Fruit fly (Drosophila melanogaster) whole organism, embryonic: Measurements from ENCODE around the gene lectin-29Ca.

Source experiments
- B-H2 ChIP-seq: fragments of 200-800 bp; sonication (Bioruptor generic); optimal IDR thresholded peaks from 2 replicates; lab custom pipeline; 2018; ENCODE audit warnings: missing biosample characterization, mild to moderate bottlenecking, missing genetic modification characterization
- CG10267 ChIP-seq: fragments of 200-800 bp; sonication (Bioruptor generic); optimal IDR thresholded peaks from 2 replicates; lab custom pipeline; 2018; ENCODE audit warnings: missing biosample characterization, mild to moderate bottlenecking, missing genetic modification characterization, moderate library complexity
- CG10431 ChIP-seq: fragments of 200-800 bp; sonication (Bioruptor generic); optimal IDR thresholded peaks from 3 replicates; lab custom pipeline; 2018; ENCODE audit warnings: missing biosample characterization, mild to moderate bottlenecking, missing genetic modification characterization
- CG10654 ChIP-seq: fragments of 200-800 bp; sonication (Bioruptor generic); optimal IDR thresholded peaks from 2 replicates; lab custom pipeline; 2016; ENCODE audit warnings: missing biosample characterization, missing genetic modification characterization
- CG11560 ChIP-seq: fragments of 200-800 bp; sonication (Bioruptor generic); IDR thresholded peaks from 3 replicates; pipeline ENCODE4 v1.3.6; 2022; ENCODE audit warnings: missing biosample characterization, missing genetic modification characterization
- CG12299 ChIP-seq: fragments of 200-800 bp; sonication (Bioruptor generic); optimal IDR thresholded peaks from 2 replicates; lab custom pipeline; 2018; ENCODE audit warnings: missing biosample characterization, mild to moderate bottlenecking, missing genetic modification characterization
- CG13296 ChIP-seq: fragments of 200-800 bp; sonication (Bioruptor generic); optimal IDR thresholded peaks from 3 replicates; lab custom pipeline; 2018; ENCODE audit warnings: missing biosample characterization, mild to moderate bottlenecking, missing genetic modification characterization
- CG13894 ChIP-seq: fragments of 200-800 bp; sonication (Bioruptor generic); optimal IDR thresholded peaks from 3 replicates; lab custom pipeline; 2018; ENCODE audit warnings: missing biosample characterization, mild to moderate bottlenecking, missing genetic modification characterization, moderate library complexity
- CG15011 ChIP-seq: fragments of 200-800 bp; sonication (Bioruptor generic); optimal IDR thresholded peaks from 3 replicates; lab custom pipeline; 2018; ENCODE audit warnings: missing biosample characterization, mild to moderate bottlenecking, missing genetic modification characterization
- CG15479 ChIP-seq: fragments of 200-800 bp; sonication (Bioruptor generic); optimal IDR thresholded peaks from 3 replicates; lab custom pipeline; 2019; ENCODE audit warnings: missing biosample characterization, mild to moderate bottlenecking, missing genetic modification characterization, moderate library complexity
- CG1647 ChIP-seq: fragments of 200-800 bp; sonication (Bioruptor generic); optimal IDR thresholded peaks from 3 replicates; lab custom pipeline; 2016; ENCODE audit warnings: missing biosample characterization, missing genetic modification characterization
- CG18599 ChIP-seq: fragments of 200-800 bp; sonication (Bioruptor generic); optimal IDR thresholded peaks from 3 replicates; lab custom pipeline; 2017; ENCODE audit warnings: missing biosample characterization, missing genetic modification characterization, mild to moderate bottlenecking, moderate library complexity, missing genetic modification reagents
- CG2116 ChIP-seq: fragments of 200-800 bp; sonication (Bioruptor generic); optimal IDR thresholded peaks from 3 replicates; lab custom pipeline; 2018; ENCODE audit warnings: missing biosample characterization, mild to moderate bottlenecking, missing genetic modification characterization
- CG3065 ChIP-seq: fragments of 200-800 bp; sonication (Bioruptor generic); optimal IDR thresholded peaks from 2 replicates; lab custom pipeline; 2016; ENCODE audit warnings: missing biosample characterization, missing genetic modification characterization
- CG31224 ChIP-seq: fragments of 200-800 bp; sonication (Bioruptor generic); IDR thresholded peaks from 2 replicates; pipeline ENCODE4 v1.3.6; 2022; ENCODE audit warnings: missing biosample characterization, missing genetic modification characterization
- CG34422 ChIP-seq: fragments of 200-800 bp; sonication (Bioruptor generic); IDR thresholded peaks from 3 replicates; pipeline ENCODE4 v1.3.6; 2022; ENCODE audit warnings: missing biosample characterization, missing genetic modification characterization
- CG3838 ChIP-seq: fragments of 200-800 bp; sonication (Bioruptor generic); optimal IDR thresholded peaks from 3 replicates; lab custom pipeline; 2016; ENCODE audit warnings: missing biosample characterization, missing genetic modification characterization
- CG4424 ChIP-seq: fragments of 200-800 bp; sonication (Bioruptor generic); optimal IDR thresholded peaks from 3 replicates; lab custom pipeline; 2016; ENCODE audit warnings: missing biosample characterization, missing genetic modification characterization
- CG4707 ChIP-seq: fragments of 200-800 bp; sonication (Bioruptor generic); optimal IDR thresholded peaks from 2 replicates; lab custom pipeline; 2018; ENCODE audit warnings: missing biosample characterization, mild to moderate bottlenecking, missing genetic modification characterization, moderate library complexity
- CG5180 ChIP-seq: fragments of 200-800 bp; sonication (Bioruptor generic); optimal IDR thresholded peaks from 3 replicates; lab custom pipeline; 2017; ENCODE audit warnings: missing biosample characterization, missing genetic modification characterization, mild to moderate bottlenecking, moderate library complexity, missing genetic modification reagents
- CG6791 ChIP-seq: fragments of 200-800 bp; sonication (Bioruptor generic); IDR thresholded peaks from 3 replicates; pipeline ENCODE4 v1.3.6; 2022; ENCODE audit warnings: missing biosample characterization, missing genetic modification characterization; ENCODE audit not compliant: partially characterized antibody
- CG7839 ChIP-seq: fragments of 200-800 bp; sonication (Bioruptor generic); optimal IDR thresholded peaks from 3 replicates; lab custom pipeline; 2018; ENCODE audit warnings: missing biosample characterization, mild to moderate bottlenecking, missing genetic modification characterization, moderate library complexity
- CTCF ChIP-seq: fragments of 200-800 bp; sonication (Bioruptor generic); optimal IDR thresholded peaks from 2 replicates; lab custom pipeline; 2017; ENCODE audit warnings: missing biosample characterization, mild to moderate bottlenecking, missing genetic modification characterization, moderate library complexity
- CoRest ChIP-seq: fragments of 200-800 bp; sonication (Bioruptor generic); optimal IDR thresholded peaks from 3 replicates; lab custom pipeline; 2018; ENCODE audit warnings: missing biosample characterization, mild to moderate bottlenecking, missing genetic modification characterization, moderate library complexity
- Dbx ChIP-seq: fragments of 200-800 bp; sonication (Bioruptor generic); IDR thresholded peaks from 3 replicates; pipeline ENCODE4 v1.3.6; 2022; ENCODE audit warnings: missing biosample characterization, missing genetic modification characterization
- E2f1 ChIP-seq: fragments of 200-800 bp; sonication (Bioruptor generic); IDR thresholded peaks from 2 replicates; pipeline ENCODE4 v1.3.6; 2022; ENCODE audit warnings: missing biosample characterization, missing genetic modification characterization
- Eip74EF ChIP-seq, 2 experiments: fragments of 200-800 bp in 1 of 2; fragments of >200 bp in 1 of 2; sonication (Bioruptor generic) in 1 of 2; optimal IDR thresholded peaks; 2 replicates each; lab custom pipeline; 2017 to 2019; ENCODE audit warnings: missing biosample characterization in 2 of 2, missing genetic modification characterization in 2 of 2, mild to moderate bottlenecking in 1 of 2, moderate library complexity in 1 of 2
- Elba2 ChIP-seq: fragments of 200-800 bp; sonication (Bioruptor generic); optimal IDR thresholded peaks from 3 replicates; lab custom pipeline; 2016; ENCODE audit warnings: missing biosample characterization, missing genetic modification characterization
- HLH3B ChIP-seq: fragments of 200-800 bp; sonication (Bioruptor generic); IDR thresholded peaks from 2 replicates; pipeline ENCODE4 v1.3.6; 2022; ENCODE audit warnings: missing biosample characterization, missing genetic modification characterization
- Lhr ChIP-seq: fragments of 200-800 bp; sonication (Bioruptor generic); optimal IDR thresholded peaks from 3 replicates; lab custom pipeline; 2017; ENCODE audit warnings: mild to moderate bottlenecking, missing biosample characterization, missing genetic modification reagents, missing genetic modification characterization
- Nf-YA ChIP-seq: fragments of 200-800 bp; sonication (Bioruptor generic); IDR thresholded peaks from 2 replicates; pipeline ENCODE4 v1.3.6; 2022; ENCODE audit warnings: missing biosample characterization, missing genetic modification characterization
- Rfx ChIP-seq: fragments of 200-800 bp; sonication (Bioruptor generic); IDR thresholded peaks from 2 replicates; pipeline ENCODE4 v1.3.6; 2022; ENCODE audit warnings: missing biosample characterization, missing genetic modification characterization
- Sox100B ChIP-seq: fragments of 200-800 bp; sonication (Bioruptor generic); optimal IDR thresholded peaks from 3 replicates; lab custom pipeline; 2018; ENCODE audit warnings: missing biosample characterization, mild to moderate bottlenecking, missing genetic modification characterization
- Taf1 ChIP-seq: fragments of 200-800 bp; sonication (Bioruptor generic); IDR thresholded peaks from 2 replicates; pipeline ENCODE4 v1.3.6; 2022; ENCODE audit warnings: missing biosample characterization, missing genetic modification characterization
- cas ChIP-seq: fragments of 200-800 bp; sonication (Bioruptor generic); IDR thresholded peaks from 2 replicates; pipeline ENCODE4 v1.3.6; 2022; ENCODE audit warnings: missing biosample characterization, missing genetic modification characterization
- cato ChIP-seq: fragments of 200-800 bp; sonication (Bioruptor generic); optimal IDR thresholded peaks from 2 replicates; lab custom pipeline; 2016; ENCODE audit warnings: missing biosample characterization, missing genetic modification characterization, borderline replicate concordance
- ewg ChIP-seq: fragments of 200-800 bp; sonication (Bioruptor generic); optimal IDR thresholded peaks from 3 replicates; lab custom pipeline; 2017; ENCODE audit warnings: mild to moderate bottlenecking, missing biosample characterization, missing genetic modification reagents, missing genetic modification characterization
- ftz-f1 ChIP-seq: fragments of 200-800 bp; sonication (Bioruptor generic); optimal IDR thresholded peaks from 2 replicates; lab custom pipeline; 2016; ENCODE audit warnings: missing biosample characterization, missing genetic modification characterization
- gce ChIP-seq: fragments of 200-800 bp; sonication (Bioruptor generic); IDR thresholded peaks from 3 replicates; pipeline ENCODE4 v1.3.6; 2022; ENCODE audit warnings: missing biosample characterization, missing genetic modification characterization
- gsb-n ChIP-seq: fragments of 200-800 bp; sonication (Bioruptor generic); optimal IDR thresholded peaks from 3 replicates; lab custom pipeline; 2018; ENCODE audit warnings: missing biosample characterization, mild to moderate bottlenecking, missing genetic modification characterization
- ind ChIP-seq: fragments of 200-800 bp; sonication (Bioruptor generic); optimal IDR thresholded peaks from 3 replicates; lab custom pipeline; 2016; ENCODE audit warnings: missing biosample characterization, missing genetic modification characterization
- lola ChIP-seq, 3 experiments: fragments of >200 bp in 2 of 3; fragments of 200-800 bp in 1 of 3; sonication (Bioruptor generic) in 1 of 3; optimal IDR thresholded peaks; 2 replicates each; lab custom pipeline; 2017 to 2019; ENCODE audit warnings: missing biosample characterization in 3 of 3, missing genetic modification characterization in 3 of 3, mild to moderate bottlenecking in 1 of 3, moderate library complexity in 1 of 3
- lov ChIP-seq, 2 experiments: fragments of 200-800 bp in 1 of 2; fragments of >200 bp in 1 of 2; sonication (Bioruptor generic) in 1 of 2; IDR thresholded peaks in 1 of 2; optimal IDR thresholded peaks in 1 of 2; 2 replicates in 1 of 2; 3 replicates in 1 of 2; pipeline versions ENCODE4 v1.3.6 to Lab custom; 2017 to 2022; ENCODE audit warnings: missing biosample characterization in 1 of 2, missing genetic modification characterization in 1 of 2
- oc ChIP-seq: fragments of 200-800 bp; sonication (Bioruptor generic); optimal IDR thresholded peaks from 2 replicates; lab custom pipeline; 2018; ENCODE audit warnings: missing biosample characterization, mild to moderate bottlenecking, missing genetic modification characterization, moderate library complexity
- salm ChIP-seq: fragments of 200-800 bp; sonication (Bioruptor generic); optimal IDR thresholded peaks from 2 replicates; lab custom pipeline; 2018; ENCODE audit warnings: missing biosample characterization, mild to moderate bottlenecking, missing genetic modification characterization
- sc ChIP-seq, 3 experiments: fragments of >200 bp in 2 of 3; fragments of 200-800 bp in 1 of 3; sonication (Bioruptor generic) in 1 of 3; optimal IDR thresholded peaks; 2 replicates in 2 of 3; 3 replicates in 1 of 3; lab custom pipeline; 2017; ENCODE audit warnings: mild to moderate bottlenecking in 1 of 3, missing biosample characterization in 1 of 3, missing genetic modification characterization in 1 of 3, missing genetic modification reagents in 1 of 3
- sd ChIP-seq: fragments of 200-800 bp; sonication (Bioruptor generic); optimal IDR thresholded peaks from 3 replicates; lab custom pipeline; 2018; ENCODE audit warnings: missing biosample characterization, mild to moderate bottlenecking, missing genetic modification characterization, moderate library complexity
- sens-2 ChIP-seq: fragments of 200-800 bp; sonication (Bioruptor generic); IDR thresholded peaks from 2 replicates; pipeline ENCODE4 v1.3.6; 2022; ENCODE audit warnings: missing biosample characterization, missing genetic modification characterization
- slp2 ChIP-seq: fragments of 200-800 bp; sonication (Bioruptor generic); optimal IDR thresholded peaks from 2 replicates; lab custom pipeline; 2016; ENCODE audit warnings: missing biosample characterization, missing genetic modification characterization
- z ChIP-seq: fragments of 200-800 bp; sonication (Bioruptor generic); IDR thresholded peaks from 3 replicates; pipeline ENCODE4 v1.3.6; 2022; ENCODE audit warnings: missing biosample characterization, missing genetic modification characterization

lectin-29Ca gene

DNA sequence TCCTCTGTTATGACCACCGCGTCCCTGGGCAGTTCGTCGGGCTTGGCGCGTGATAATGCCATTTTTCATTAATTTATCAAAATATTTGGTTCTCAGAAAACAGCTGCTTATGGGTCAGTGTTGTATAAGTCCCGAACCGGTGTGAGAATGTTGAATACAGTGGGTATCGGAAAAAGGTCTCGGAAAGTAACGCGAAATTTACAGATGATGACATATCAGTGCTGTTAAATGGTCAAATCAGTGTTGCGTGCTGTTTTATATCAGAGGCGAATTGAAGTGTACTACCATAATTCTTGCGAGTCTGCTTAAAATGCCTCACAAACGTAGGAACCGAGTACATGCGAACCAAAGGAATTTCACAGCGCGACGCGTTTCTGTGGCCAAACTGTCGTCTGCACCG lies 11.4 kb downstream of the lectin-29Ca start, which contains the start of the genes CG13392 and Rcd4 (continued):
- TF ChIP-seq Taf1 (GFP tag; lab: Robert Waterston, UW), result peak; percentile 58
- peak; percentile 76 for TF ChIP-seq CG1647 (GFP tag; lab: Kevin White, UChicago)
- TF ChIP-seq CG34422 (GFP tag; lab: Robert Waterston, UW), result peak; percentile 91
- no peak for TF ChIP-seq CG11560
- TF ChIP-seq Dbx (GFP tag; lab: Robert Waterston, UW), result peak; percentile 71
- TF ChIP-seq CG15011 (GFP tag; lab: Kevin White, UChicago), result no peak
- no peak for TF ChIP-seq CG3838 (GFP tag; lab: Kevin White, UChicago)
- no peak for TF ChIP-seq Eip74EF (GFP tag; optimal IDR thresholded peaks at IDR 0.05; lab: Kevin White, UChicago)
- no peak for TF ChIP-seq z (GFP tag; lab: Robert Waterston, UW)
- no peak for TF ChIP-seq cas
- TF ChIP-seq CG12299 (tag; lab: Kevin White, UChicago), result peak; percentile 41
- TF ChIP-seq CG6791 (GFP tag; lab: Robert Waterston, UW), result peak; percentile 73
- TF ChIP-seq Nf-YA (GFP tag; lab: Robert Waterston, UW), result no peak
- TF ChIP-seq CG5180, result no peak
- TF ChIP-seq CoRest, result peak; percentile 55
- peak; percentile 41 for TF ChIP-seq CG13296 (GFP tag; lab: Kevin White, UChicago)
- peak; percentile 40 for TF ChIP-seq CG10431 (GFP tag; lab: Kevin White, UChicago)
- TF ChIP-seq sd (tag; lab: Kevin White, UChicago), result peak; percentile 77
- TF ChIP-seq CG15479, result no peak
- TF ChIP-seq CG31224 (GFP tag; lab: Robert Waterston, UW), result no peak; the same call in 1 of the 2 replicates
- peak; percentile 80 for TF ChIP-seq CG13894 (tag; lab: Kevin White, UChicago)
- TF ChIP-seq Sox100B (GFP tag; lab: Kevin White, UChicago), result no peak
- peak; percentile 97 for TF ChIP-seq CG2116
- peak; percentile 88 for TF ChIP-seq Rfx (GFP tag; lab: Robert Waterston, UW)
- peak; percentile 76 for TF ChIP-seq B-H2
- peak; percentile 48; the same call in 1 of the 2 replicates for TF ChIP-seq HLH3B (GFP tag; lab: Robert Waterston, UW)
- no peak for TF ChIP-seq lov (optimal IDR thresholded peaks at IDR 0.05; lab: Kevin White, UChicago)
- no peak for TF ChIP-seq lov (GFP tag; IDR thresholded peaks at IDR 0.05; lab: Robert Waterston, UW)
- no peak for TF ChIP-seq CG10654
- TF ChIP-seq slp2 (GFP tag; lab: Kevin White, UChicago), result peak; percentile 30
- TF ChIP-seq CG4707 (GFP tag; lab: Kevin White, UChicago), result peak; percentile 83
- TF ChIP-seq CG4424 (GFP tag; lab: Kevin White, UChicago), result peak; percentile 91
- TF ChIP-seq sens-2 (GFP tag; lab: Robert Waterston, UW), result no peak
- TF ChIP-seq Lhr, result peak; percentile 35
- TF ChIP-seq lola (GFP tag; optimal IDR thresholded peaks at IDR 0.05; lab: Kevin White, UChicago), result peak in 1 of 3 experiments; percentile 6
- no peak for TF ChIP-seq cato (GFP tag; lab: Kevin White, UChicago)
- TF ChIP-seq CG3065, result no peak
- TF ChIP-seq ewg (GFP tag; lab: Kevin White, UChicago), result peak; percentile 20
- TF ChIP-seq ftz-f1, result peak; percentile 23
- TF ChIP-seq CTCF, result peak; percentile 11
- no peak for TF ChIP-seq sc (optimal IDR thresholded peaks at IDR 0.05; lab: Kevin White, UChicago)
- no peak for TF ChIP-seq sc (GFP tag; optimal IDR thresholded peaks at IDR 0.05; lab: Kevin White, UChicago)
- peak; percentile 68 for TF ChIP-seq ind (GFP tag; lab: Kevin White, UChicago)
- peak; percentile 21 for TF ChIP-seq gsb-n (tag; lab: Kevin White, UChicago)
- TF ChIP-seq salm (tag; lab: Kevin White, UChicago), result no peak
- no peak for TF ChIP-seq gce (GFP tag; lab: Robert Waterston, UW)
- peak; percentile 75 for TF ChIP-seq CG18599 (GFP tag; lab: Kevin White, UChicago)
- peak; percentile 97 for TF ChIP-seq CG10267 (tag; lab: Kevin White, UChicago)
- TF ChIP-seq Elba2 (GFP tag; lab: Kevin White, UChicago), result no peak
- TF ChIP-seq CG7839 (tag; lab: Kevin White, UChicago), result peak; percentile 36
- no peak for TF ChIP-seq oc (tag; lab: Kevin White, UChicago)
- TF ChIP-seq E2f1 (GFP tag; lab: Robert Waterston, UW), result peak; percentile 33; the same call in 1 of the 2 replicates
